Fruit fly (Drosophila melanogaster) whole organism, prepupa: ENCODE results near the gene CG1999.

ENCODE experiments used
- CG16779 ChIP-seq: fragments of 200-800 bp; sonication (Bioruptor generic); optimal IDR thresholded peaks from 3 replicates; lab custom pipeline; 2017; ENCODE audit warnings: missing biosample characterization, mild to moderate bottlenecking, missing genetic modification characterization
- CG32006 ChIP-seq: fragments of 200-800 bp; sonication (Bioruptor generic); optimal IDR thresholded peaks from 3 replicates; lab custom pipeline; 2017; ENCODE audit warnings: missing biosample characterization, mild to moderate bottlenecking, missing genetic modification characterization
- Sox14 ChIP-seq: fragments of 200-800 bp; sonication (Bioruptor generic); optimal IDR thresholded peaks from 3 replicates; lab custom pipeline; 2016; ENCODE audit warnings: missing biosample characterization, missing genetic modification characterization
- cyc ChIP-seq: fragments of 200-800 bp; sonication (Bioruptor generic); optimal IDR thresholded peaks from 3 replicates; lab custom pipeline; 2016; ENCODE audit warnings: missing biosample characterization, missing genetic modification characterization
- svp ChIP-seq: fragments of 200-800 bp; sonication (Bioruptor generic); peaks from one replicate; lab custom pipeline; 2016; ENCODE audit warnings: missing biosample characterization, missing genetic modification characterization

- TF ChIP-seq svp (GFP tag; lab: Kevin White, UChicago) (peak; percentile 54), CG16779 (no peak), Sox14 (GFP tag; lab: Kevin White, UChicago) (peak; percentile 25), cyc (GFP tag; lab: Kevin White, UChicago) (no peak), CG32006 (GFP tag; lab: Kevin White, UChicago) (peak; percentile 74)
Measured at dm6 chrX:7338538-7338937, 20.1 kb upstream of the CG1999 start.
